Worm (Caenorhabditis elegans) whole organism, young adult: ENCODE measurements around the gene Y32H12A.6.

ENCODE experiments used
- C17E4.6 ChIP-seq: fragments of 200-800 bp; sonication (Bioruptor generic); IDR thresholded peaks from 2 replicates; pipeline ENCODE4 v1.3.6; 2022; ENCODE audit warnings: missing genetic modification reagents, missing genetic modification characterization, missing compliant biosample characterization
- F10E7.11 ChIP-seq: sonication (generic microtip); optimal IDR thresholded peaks from 2 replicates; lab custom pipeline; 2017; ENCODE audit warnings: mild to moderate bottlenecking, missing genetic modification characterization, moderate library complexity, missing compliant biosample characterization
- F37B4.10 ChIP-seq: fragments of 200-800 bp; sonication (Bioruptor generic); IDR thresholded peaks from 2 replicates; pipeline ENCODE4 v1.3.6; 2022; ENCODE audit warnings: missing genetic modification characterization, missing compliant biosample characterization
- F55B11.4 ChIP-seq: sonication (generic microtip); optimal IDR thresholded peaks from 2 replicates; lab custom pipeline; 2016; ENCODE audit warnings: missing compliant biosample characterization, missing genetic modification characterization, borderline replicate concordance; ENCODE audit not compliant: insufficient read depth
- K11D2.4 ChIP-seq: fragments of 200-800 bp; sonication (Bioruptor generic); IDR thresholded peaks from 2 replicates; pipeline ENCODE4 v1.3.6; 2022; ENCODE audit warnings: missing genetic modification reagents, missing genetic modification characterization, missing compliant biosample characterization
- Y53G8AR.9 ChIP-seq: fragments of 200-800 bp; sonication (Bioruptor generic); conservative IDR thresholded peaks from 2 replicates; pipeline ENCODE4 v1.3.6; 2022; ENCODE audit warnings: missing genetic modification reagents, missing genetic modification characterization, missing compliant biosample characterization
- Y56A3A.18 ChIP-seq: fragments of 200-800 bp; sonication (Bioruptor generic); IDR thresholded peaks from 2 replicates; pipeline ENCODE4 v1.3.6; 2022; ENCODE audit warnings: missing genetic modification reagents, missing genetic modification characterization, missing compliant biosample characterization
- Y67H2A.10 ChIP-seq: fragments of 200-800 bp; sonication (Bioruptor generic); conservative IDR thresholded peaks from 2 replicates; pipeline ENCODE4 v1.3.6; 2022; ENCODE audit warnings: missing genetic modification reagents, missing genetic modification characterization, missing compliant biosample characterization
- akir-1 ChIP-seq: fragments of 200-800 bp; sonication (Bioruptor generic); optimal IDR thresholded peaks from 2 replicates; lab custom pipeline; 2018; ENCODE audit warnings: mild to moderate bottlenecking, missing genetic modification characterization, moderate library complexity, missing compliant biosample characterization
- aptf-2 ChIP-seq: fragments of 200-800 bp; sonication (Bioruptor generic); conservative IDR thresholded peaks from 2 replicates; pipeline ENCODE4 v1.3.6; 2022; ENCODE audit warnings: missing genetic modification reagents, missing genetic modification characterization, missing compliant biosample characterization
- aptf-3 ChIP-seq: fragments of 200-800 bp; sonication (Bioruptor generic); IDR thresholded peaks from 2 replicates; pipeline ENCODE4 v1.3.6; 2022; ENCODE audit warnings: missing genetic modification characterization, missing compliant biosample characterization
- attf-3 ChIP-seq: fragments of 200-800 bp; sonication (Bioruptor generic); conservative IDR thresholded peaks from 2 replicates; pipeline ENCODE4 v1.3.6; 2022; ENCODE audit warnings: missing genetic modification reagents, missing genetic modification characterization, missing compliant biosample characterization
- attf-5 ChIP-seq: fragments of 200-800 bp; sonication (Bioruptor generic); optimal IDR thresholded peaks from 2 replicates; lab custom pipeline; 2018; ENCODE audit warnings: mild to moderate bottlenecking, missing genetic modification characterization, missing compliant biosample characterization
- bed-1 ChIP-seq: fragments of 200-800 bp; sonication (Bioruptor generic); IDR thresholded peaks from 2 replicates; pipeline ENCODE4 v1.3.6; 2022; ENCODE audit warnings: missing genetic modification reagents, missing genetic modification characterization, missing compliant biosample characterization
- cebp-1 ChIP-seq, 2 experiments: fragments of 200-800 bp in 1 of 2; sonication (Bioruptor generic) in 1 of 2; sonication (generic microtip) in 1 of 2; IDR thresholded peaks in 1 of 2; optimal IDR thresholded peaks in 1 of 2; 2 replicates each; pipeline versions ENCODE4 v1.3.6 to Lab custom; 2017 to 2022; ENCODE audit warnings: missing compliant biosample characterization in 2 of 2, missing genetic modification characterization in 2 of 2, mild to moderate bottlenecking in 1 of 2, missing genetic modification reagents in 1 of 2, moderate library complexity in 1 of 2
- cebp-2 ChIP-seq: fragments of 200-800 bp; sonication (Bioruptor generic); IDR thresholded peaks from 2 replicates; pipeline ENCODE4 v1.3.6; 2022; ENCODE audit warnings: missing genetic modification characterization, missing compliant biosample characterization
- ceh-100 ChIP-seq: fragments of 200-800 bp; sonication (Bioruptor generic); IDR thresholded peaks from 2 replicates; pipeline ENCODE4 v1.3.6; 2022; ENCODE audit warnings: missing genetic modification reagents, missing genetic modification characterization, missing compliant biosample characterization
- efl-1 ChIP-seq: fragments of 150-350 bp; optimal IDR thresholded peaks from 2 replicates; lab custom pipeline; 2014; ENCODE audit warnings: missing biosample characterization, missing genetic modification reagents, missing genetic modification characterization
- egl-18 ChIP-seq: fragments of 200-800 bp; sonication (Bioruptor generic); IDR thresholded peaks from 2 replicates; pipeline ENCODE4 v1.3.6; 2022; ENCODE audit warnings: missing genetic modification reagents, missing genetic modification characterization, missing compliant biosample characterization
- fkh-3 ChIP-seq: sonication (generic microtip); optimal IDR thresholded peaks from 2 replicates; lab custom pipeline; 2016; ENCODE audit warnings: mild to moderate bottlenecking, missing genetic modification characterization, missing compliant biosample characterization
- gei-17 ChIP-seq: fragments of 200-800 bp; sonication (Bioruptor generic); optimal IDR thresholded peaks from 2 replicates; lab custom pipeline; 2018; ENCODE audit warnings: mild to moderate bottlenecking, missing genetic modification characterization, missing compliant biosample characterization
- him-1 ChIP-seq: sonication (generic microtip); optimal IDR thresholded peaks from 2 replicates; lab custom pipeline; 2016; ENCODE audit warnings: missing genotype, missing genetic modification reagents, missing genetic modification characterization, missing compliant biosample characterization
- hlh-26 ChIP-seq: fragments of 200-800 bp; sonication (Bioruptor generic); conservative IDR thresholded peaks from 2 replicates; pipeline ENCODE4 v1.3.6; 2022; ENCODE audit warnings: missing genetic modification reagents, missing genetic modification characterization, missing compliant biosample characterization
- let-607 ChIP-seq, 2 experiments: fragments of 200-800 bp in 1 of 2; sonication (Bioruptor generic) in 1 of 2; sonication (generic microtip) in 1 of 2; optimal IDR thresholded peaks; 2 replicates each; lab custom pipeline; 2016 to 2018; ENCODE audit warnings: mild to moderate bottlenecking in 2 of 2, missing compliant biosample characterization in 2 of 2, missing genetic modification characterization in 2 of 2, moderate library complexity in 2 of 2, missing genotype in 1 of 2
- lin-40 ChIP-seq: sonication (generic microtip); optimal IDR thresholded peaks from 2 replicates; lab custom pipeline; 2016; ENCODE audit warnings: missing genetic modification characterization, mild to moderate bottlenecking, missing compliant biosample characterization, missing genotype, missing genetic modification reagents
- madf-10 ChIP-seq: sonication (generic microtip); optimal IDR thresholded peaks from 2 replicates; lab custom pipeline; 2016; ENCODE audit warnings: mild to moderate bottlenecking, missing genetic modification characterization, missing compliant biosample characterization
- nfyb-1 ChIP-seq: fragments of 200-800 bp; sonication (Bioruptor generic); IDR thresholded peaks from 2 replicates; pipeline ENCODE4 v1.3.6; 2022; ENCODE audit warnings: missing genetic modification reagents, missing genetic modification characterization, missing compliant biosample characterization
- nhr-80 ChIP-seq: sonication (generic microtip); optimal IDR thresholded peaks from 2 replicates; lab custom pipeline; 2016; ENCODE audit warnings: missing genetic modification characterization, missing compliant biosample characterization
- pbrm-1 ChIP-seq: fragments of 200-800 bp; sonication (Bioruptor generic); IDR thresholded peaks from 2 replicates; pipeline ENCODE4 v1.3.6; 2022; ENCODE audit warnings: missing genetic modification reagents, missing genetic modification characterization, missing compliant biosample characterization
- pha-4 ChIP-seq: fragments of 150-350 bp; sonication (generic microtip); optimal IDR thresholded peaks from 2 replicates; lab custom pipeline; 2014; ENCODE audit warnings: missing biosample characterization, missing genetic modification reagents, missing genetic modification characterization
- repo-1 ChIP-seq: sonication (generic microtip); optimal IDR thresholded peaks from 2 replicates; lab custom pipeline; 2017; ENCODE audit warnings: mild to moderate bottlenecking, missing genetic modification characterization, missing compliant biosample characterization
- sdz-38 ChIP-seq: sonication (generic microtip); optimal IDR thresholded peaks from 2 replicates; lab custom pipeline; 2016; ENCODE audit warnings: missing genotype, missing genetic modification characterization, missing compliant biosample characterization
- snpc-1.1 ChIP-seq: sonication (generic microtip); optimal IDR thresholded peaks from 2 replicates; lab custom pipeline; 2017; ENCODE audit warnings: missing genetic modification characterization, mild to moderate bottlenecking, missing compliant biosample characterization, antibody characterized with exemption, moderate library complexity, missing genotype, missing genetic modification reagents; ENCODE audit not compliant: insufficient read depth
- snpc-1.3 ChIP-seq: sonication (generic microtip); optimal IDR thresholded peaks from 2 replicates; lab custom pipeline; 2017; ENCODE audit warnings: missing genetic modification characterization, mild to moderate bottlenecking, missing compliant biosample characterization, antibody characterized with exemption, moderate library complexity, missing genotype, missing genetic modification reagents; ENCODE audit not compliant: insufficient read depth
- ztf-18 ChIP-seq: sonication (generic microtip); optimal IDR thresholded peaks from 2 replicates; lab custom pipeline; 2016; ENCODE audit warnings: missing genotype, mild to moderate bottlenecking, missing genetic modification characterization, missing compliant biosample characterization
- ztf-3 ChIP-seq: fragments of 200-800 bp; sonication (Bioruptor generic); optimal IDR thresholded peaks from 2 replicates; lab custom pipeline; 2018; ENCODE audit warnings: mild to moderate bottlenecking, missing genetic modification characterization, missing compliant biosample characterization
- ztf-6 ChIP-seq: fragments of 200-800 bp; sonication (Bioruptor generic); IDR thresholded peaks from 2 replicates; pipeline ENCODE4 v1.3.6; 2022; ENCODE audit warnings: missing genetic modification reagents, missing genetic modification characterization, missing compliant biosample characterization

The Y32H12A.6 gene

DNA sequence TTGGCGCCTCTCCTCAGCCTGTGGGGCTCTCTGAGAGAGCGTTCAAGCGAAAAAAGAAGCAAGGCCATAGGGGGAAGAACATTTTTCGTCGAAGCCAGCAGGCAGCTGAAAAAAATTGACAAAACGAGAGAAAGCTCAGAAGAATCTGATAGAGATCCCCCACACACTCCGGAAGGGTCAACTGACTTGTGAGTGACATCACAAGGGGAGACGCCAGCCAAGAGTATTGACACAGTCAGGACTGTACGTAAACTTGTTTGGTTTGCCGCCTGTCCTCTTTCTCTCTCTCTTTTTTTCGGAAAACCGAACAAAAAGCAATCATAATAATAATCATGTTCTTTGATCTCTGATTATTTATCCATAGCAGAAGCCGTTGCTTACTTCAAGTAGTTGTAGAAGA is 9.1 kb downstream of the Y32H12A.6 start (continued):
- TF ChIP-seq pbrm-1 (no peak), ceh-100 (GFP tag; lab: Robert Waterston, UW) (no peak), egl-18 (no peak), hlh-26 (GFP tag; lab: Robert Waterston, UW) (no peak), F55B11.4 (tag; lab: Kevin White, UChicago) (no peak), attf-3 (no peak), ztf-3 (GFP tag; lab: Kevin White, UChicago) (no peak)

DNA sequence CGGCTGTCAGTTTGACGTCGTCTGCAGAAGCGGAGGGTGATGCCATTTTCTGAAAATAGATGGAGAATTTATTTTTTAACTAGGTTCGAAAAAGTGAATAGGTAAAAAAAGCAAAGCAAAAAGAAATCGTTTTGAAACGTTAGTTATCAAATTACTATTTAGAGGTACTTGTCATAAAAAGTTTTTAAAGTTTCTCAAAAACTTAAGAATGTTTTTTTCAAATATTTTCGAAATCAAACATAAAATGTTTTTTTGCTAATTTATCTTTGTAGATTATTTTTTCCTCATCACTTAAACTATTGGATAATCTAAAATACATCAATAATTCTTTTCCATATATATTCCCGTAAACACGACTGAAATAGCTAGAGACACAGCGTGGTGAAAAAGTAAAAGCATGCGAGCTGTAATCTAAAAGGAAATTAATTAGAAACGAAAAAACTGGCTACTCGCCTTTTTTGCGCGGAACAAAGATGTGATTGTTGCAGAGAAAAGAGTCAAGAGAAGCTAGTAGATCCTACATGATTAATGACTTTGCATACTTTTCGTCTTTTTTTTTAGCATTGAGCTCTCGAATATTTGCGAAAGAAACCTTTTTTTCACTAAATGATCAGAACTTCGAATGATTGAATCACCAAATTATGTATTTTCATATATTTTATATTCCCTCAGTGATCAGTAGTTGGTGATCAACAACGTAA is 10.6 kb downstream of the Y32H12A.6 start, which contains the start of gene szy-2:
Gene szy-2, minus strand, starts transcription at position 51 of the 701 bp plus-strand sequence.
- TF ChIP-seq akir-1 (GFP tag; lab: Kevin White, UChicago) (no peak), madf-10 (tag; lab: Kevin White, UChicago) (no peak), bed-1 (GFP tag; lab: Robert Waterston, UW) (no peak), let-607 (tag; optimal IDR thresholded peaks at IDR 0.05; lab: Kevin White, UChicago) (no peak), efl-1 (no peak), cebp-2 (no peak), F37B4.10 (GFP tag; lab: Robert Waterston, UW) (no peak), attf-5 (GFP tag; lab: Kevin White, UChicago) (no peak), F10E7.11 (tag; lab: Kevin White, UChicago) (no peak), K11D2.4 (GFP tag; lab: Robert Waterston, UW) (no peak), nhr-80 (no peak), gei-17 (no peak), C17E4.6 (GFP tag; lab: Robert Waterston, UW) (no peak)

- TF ChIP-seq cebp-1 (GFP tag; IDR thresholded peaks at IDR 0.05; lab: Robert Waterston, UW): no peak
- TF ChIP-seq cebp-1 (tag; optimal IDR thresholded peaks at IDR 0.05; lab: Kevin White, UChicago): peak; percentile 12
- TF ChIP-seq nfyb-1 (GFP tag; lab: Robert Waterston, UW): peak; percentile 58; the same call in 1 of the 2 replicates
- TF ChIP-seq snpc-1.1: no peak
- no peak for TF ChIP-seq ztf-6
- TF ChIP-seq nhr-80: peak; percentile 51
- no peak for TF ChIP-seq fkh-3
- no peak for TF ChIP-seq Y56A3A.18 (GFP tag; lab: Robert Waterston, UW)
- peak; percentile 32 for TF ChIP-seq pha-4 (tag; lab: Kevin White, UChicago)
- peak; percentile 18 for TF ChIP-seq attf-5 (GFP tag; lab: Kevin White, UChicago)
- TF ChIP-seq sdz-38 (tag; lab: Kevin White, UChicago): no peak
- no peak for TF ChIP-seq aptf-3 (GFP tag; lab: Robert Waterston, UW)
- TF ChIP-seq aptf-2 (GFP tag; lab: Robert Waterston, UW): no peak
- peak; percentile 62 for TF ChIP-seq Y53G8AR.9 (GFP tag; lab: Robert Waterston, UW)
- TF ChIP-seq Y67H2A.10 (GFP tag; lab: Robert Waterston, UW): no peak
- no peak for TF ChIP-seq snpc-1.3 (tag; lab: Kevin White, UChicago)
- peak; percentile 34 for TF ChIP-seq lin-40
- TF ChIP-seq him-1 (tag; lab: Kevin White, UChicago): peak; percentile 20
- no peak for TF ChIP-seq efl-1
- peak; percentile 68 for TF ChIP-seq repo-1
- TF ChIP-seq ztf-18 (tag; lab: Kevin White, UChicago): no peak
Observed at ce11 chrIII:5367995-5368899, 13.7 kb downstream of the Y32H12A.6 start, which contains the start of gene dhs-9. TSS of gene dhs-9 (minus strand) at chrIII:5368045.
